Fruit fly (Drosophila melanogaster) whole organism: ENCODE measurements around the gene CG32369.

Experiments
- CG8478 ChIP-seq: fragments of >200 bp; optimal IDR thresholded peaks from 2 replicates; lab custom pipeline; 2018; ENCODE audit warnings: inconsistent platforms
- Dll ChIP-seq: fragments of >200 bp; optimal IDR thresholded peaks from 2 replicates; lab custom pipeline; 2017
- EcR ChIP-seq, 2 experiments: fragments of >200 bp; optimal IDR thresholded peaks; 2 replicates each; lab custom pipeline; 2017; ENCODE audit warnings: missing biosample characterization in 2 of 2, missing genetic modification characterization in 2 of 2, missing genetic modification reagents in 2 of 2
- pan ChIP-seq: fragments of >200 bp; optimal IDR thresholded peaks from 2 replicates; lab custom pipeline; 2017
- psq ChIP-seq: fragments of >200 bp; optimal IDR thresholded peaks from 2 replicates; lab custom pipeline; 2017
- usp ChIP-seq: fragments of >200 bp; optimal IDR thresholded peaks from 2 replicates; lab custom pipeline; 2017; ENCODE audit warnings: missing biosample characterization, missing genetic modification characterization, mixed read lengths

The CG32369 gene

dm6 chr3L:7773529-7773928 lies 36.1 kb downstream of the CG32369 start:
- TF ChIP-seq psq (lab: Kevin White, UChicago): no peak

- peak in 1 of 2 experiments; percentile 7 for TF ChIP-seq EcR (GFP tag; optimal IDR thresholded peaks at IDR 0.05; lab: Kevin White, UChicago)
- TF ChIP-seq psq (lab: Kevin White, UChicago): no peak
- TF ChIP-seq usp (GFP tag; lab: Kevin White, UChicago): no peak
Measured at dm6 chr3L:7772160-7772798, 37.3 kb downstream of the CG32369 start.

- TF ChIP-seq EcR (GFP tag; optimal IDR thresholded peaks at IDR 0.05; lab: Kevin White, UChicago) (no peak), psq (lab: Kevin White, UChicago) (no peak), CG8478 (lab: Kevin White, UChicago) (no peak), Dll (lab: Kevin White, UChicago) (no peak), usp (GFP tag; lab: Kevin White, UChicago) (no peak), pan (lab: Kevin White, UChicago) (no peak)
Measured at dm6 chr3L:7768252-7768651, 41.4 kb downstream of the CG32369 start, which contains the start of gene CG32371. Gene CG32371 (minus strand): TSS chr3L:7768352.

- TF ChIP-seq psq (lab: Kevin White, UChicago) (no peak), Dll (lab: Kevin White, UChicago) (no peak), EcR (GFP tag; optimal IDR thresholded peaks at IDR 0.05; lab: Kevin White, UChicago) (no peak), CG8478 (lab: Kevin White, UChicago) (no peak), usp (GFP tag; lab: Kevin White, UChicago) (no peak), pan (lab: Kevin White, UChicago) (no peak)
Measured at dm6 chr3L:7759835-7760780, 49.5 kb downstream of the CG32369 start, which contains the start of gene Hn. Gene Hn (plus strand): TSS chr3L:7760453.

dm6 chr3L:7754109-7754508 lies 55.5 kb downstream of the CG32369 start, which contains the start of gene CG7409:
Gene CG7409 (plus strand): TSS chr3L:7754409.
- no peak for TF ChIP-seq usp (GFP tag; lab: Kevin White, UChicago)
- no peak for TF ChIP-seq Dll (lab: Kevin White, UChicago)
- TF ChIP-seq psq (lab: Kevin White, UChicago): no peak
- no peak for TF ChIP-seq EcR (GFP tag; optimal IDR thresholded peaks at IDR 0.05; lab: Kevin White, UChicago)
- TF ChIP-seq CG8478 (lab: Kevin White, UChicago): no peak

dm6 chr3L:7747044-7747443 lies 62.6 kb downstream of the CG32369 start, which contains the start of gene CG13685:
Gene CG13685 (plus strand): TSS chr3L:7747344.
- no peak for TF ChIP-seq Dll (lab: Kevin White, UChicago)
- TF ChIP-seq usp (GFP tag; lab: Kevin White, UChicago): no peak
- no peak for TF ChIP-seq pan (lab: Kevin White, UChicago)
- no peak for TF ChIP-seq psq (lab: Kevin White, UChicago)
- no peak for TF ChIP-seq CG8478 (lab: Kevin White, UChicago)
- TF ChIP-seq EcR (GFP tag; optimal IDR thresholded peaks at IDR 0.05; lab: Kevin White, UChicago): no peak

- TF ChIP-seq usp (GFP tag; lab: Kevin White, UChicago): no peak
- no peak for TF ChIP-seq pan (lab: Kevin White, UChicago)
- no peak for TF ChIP-seq Dll (lab: Kevin White, UChicago)
- no peak for TF ChIP-seq CG8478 (lab: Kevin White, UChicago)
- TF ChIP-seq psq (lab: Kevin White, UChicago): no peak
- TF ChIP-seq EcR (GFP tag; optimal IDR thresholded peaks at IDR 0.05; lab: Kevin White, UChicago): no peak
Measured at dm6 chr3L:7743741-7744140, 65.9 kb downstream of the CG32369 start.

dm6 chr3L:7742941-7743340 lies 66.7 kb downstream of the CG32369 start, which contains the start of gene Snmp2:
Gene Snmp2 (minus strand): TSS chr3L:7743041.
- no peak for TF ChIP-seq psq (lab: Kevin White, UChicago)
- no peak for TF ChIP-seq usp (GFP tag; lab: Kevin White, UChicago)
- no peak for TF ChIP-seq Dll (lab: Kevin White, UChicago)
- no peak for TF ChIP-seq pan (lab: Kevin White, UChicago)
- TF ChIP-seq CG8478 (lab: Kevin White, UChicago): no peak
- TF ChIP-seq EcR (GFP tag; optimal IDR thresholded peaks at IDR 0.05; lab: Kevin White, UChicago): no peak

- TF ChIP-seq usp (GFP tag; lab: Kevin White, UChicago): no peak
- no peak for TF ChIP-seq EcR (GFP tag; optimal IDR thresholded peaks at IDR 0.05; lab: Kevin White, UChicago)
- no peak for TF ChIP-seq pan (lab: Kevin White, UChicago)
- no peak for TF ChIP-seq Dll (lab: Kevin White, UChicago)
- no peak for TF ChIP-seq CG8478 (lab: Kevin White, UChicago)
- TF ChIP-seq psq (lab: Kevin White, UChicago): no peak
Measured at dm6 chr3L:7741953-7742352, 67.7 kb downstream of the CG32369 start.

dm6 chr3L:7732141-7732748 lies 77.4 kb downstream of the CG32369 start, which contains the start of gene CG8492:
Gene CG8492 (minus strand): TSS chr3L:7732191.
- TF ChIP-seq pan (lab: Kevin White, UChicago): no peak
- TF ChIP-seq Dll (lab: Kevin White, UChicago): no peak
- no peak for TF ChIP-seq CG8478 (lab: Kevin White, UChicago)
- no peak for TF ChIP-seq EcR (GFP tag; optimal IDR thresholded peaks at IDR 0.05; lab: Kevin White, UChicago)
- TF ChIP-seq usp (GFP tag; lab: Kevin White, UChicago): no peak
